Fruit fly (Drosophila melanogaster) whole organism, embryonic: Measurements from ENCODE around the gene CG13392.

Experiments
- Atf-2 ChIP-seq: fragments of 200-800 bp; sonication (Bioruptor generic); optimal IDR thresholded peaks from 2 replicates; lab custom pipeline; 2016; ENCODE audit warnings: missing biosample characterization, missing genetic modification characterization
- Atf3 ChIP-seq: fragments of 200-800 bp; sonication (Bioruptor generic); optimal IDR thresholded peaks from 3 replicates; lab custom pipeline; 2016; ENCODE audit warnings: missing biosample characterization, missing genetic modification characterization
- Bgb ChIP-seq: fragments of 200-800 bp; sonication (Bioruptor generic); IDR thresholded peaks from 2 replicates; pipeline ENCODE4 v1.3.6; 2022; ENCODE audit warnings: missing biosample characterization, missing genetic modification characterization; ENCODE audit not compliant: partially characterized antibody
- CG10147 ChIP-seq: fragments of 200-800 bp; sonication (Bioruptor generic); optimal IDR thresholded peaks from 2 replicates; lab custom pipeline; 2019; ENCODE audit warnings: missing biosample characterization, mild to moderate bottlenecking, missing genetic modification characterization, moderate library complexity
- CG10543 ChIP-seq: fragments of 200-800 bp; sonication (Bioruptor generic); optimal IDR thresholded peaks from 3 replicates; lab custom pipeline; 2017; ENCODE audit warnings: missing biosample characterization, mild to moderate bottlenecking, missing genetic modification characterization, moderate library complexity
- CG11456 ChIP-seq: fragments of 200-800 bp; sonication (Bioruptor generic); IDR thresholded peaks from 3 replicates; pipeline ENCODE4 v1.3.6; 2022; ENCODE audit warnings: missing biosample characterization, missing genetic modification characterization
- CG1233 ChIP-seq: fragments of 200-800 bp; sonication (Bioruptor generic); optimal IDR thresholded peaks from 4 replicates; lab custom pipeline; 2018; ENCODE audit warnings: missing biosample characterization, mild to moderate bottlenecking, missing genetic modification characterization
- CG12391 ChIP-seq: fragments of 200-800 bp; sonication (Bioruptor generic); optimal IDR thresholded peaks from 3 replicates; lab custom pipeline; 2018; ENCODE audit warnings: missing biosample characterization, mild to moderate bottlenecking, missing genetic modification characterization, moderate library complexity
- CG14667 ChIP-seq: fragments of 200-800 bp; sonication (Bioruptor generic); IDR thresholded peaks from 2 replicates; pipeline ENCODE4 v1.3.6; 2022; ENCODE audit warnings: missing biosample characterization, missing genetic modification characterization
- CG15011 ChIP-seq: fragments of 200-800 bp; sonication (Bioruptor generic); optimal IDR thresholded peaks from 3 replicates; lab custom pipeline; 2018; ENCODE audit warnings: missing biosample characterization, mild to moderate bottlenecking, missing genetic modification characterization
- CG15514 ChIP-seq: fragments of 200-800 bp; sonication (Bioruptor generic); optimal IDR thresholded peaks from 3 replicates; lab custom pipeline; 2017; ENCODE audit warnings: missing biosample characterization, missing genetic modification characterization, mild to moderate bottlenecking, moderate library complexity, missing genetic modification reagents
- CG18619 ChIP-seq: fragments of 200-800 bp; sonication (Bioruptor generic); optimal IDR thresholded peaks from 3 replicates; lab custom pipeline; 2017; ENCODE audit warnings: missing biosample characterization, mild to moderate bottlenecking, missing genetic modification characterization
- CG4617 ChIP-seq: fragments of 200-800 bp; sonication (Bioruptor generic); optimal IDR thresholded peaks from 3 replicates; lab custom pipeline; 2016; ENCODE audit warnings: missing biosample characterization, missing genetic modification characterization, borderline replicate concordance
- CG7928 ChIP-seq: fragments of 200-800 bp; sonication (Bioruptor generic); optimal IDR thresholded peaks from 2 replicates; lab custom pipeline; 2017; ENCODE audit warnings: missing biosample characterization, mild to moderate bottlenecking, missing genetic modification characterization
- CG9876 ChIP-seq: fragments of 200-800 bp; sonication (Bioruptor generic); optimal IDR thresholded peaks from 2 replicates; lab custom pipeline; 2016; ENCODE audit warnings: missing biosample characterization, missing genetic modification characterization
- Dip3 ChIP-seq: fragments of 200-800 bp; sonication (Bioruptor generic); optimal IDR thresholded peaks from 3 replicates; lab custom pipeline; 2016; ENCODE audit warnings: missing biosample characterization, missing genetic modification characterization
- Doc2 ChIP-seq: fragments of 200-800 bp; sonication (Bioruptor generic); IDR thresholded peaks from 2 replicates; pipeline ENCODE4 v1.3.6; 2022; ENCODE audit warnings: missing biosample characterization, missing genetic modification characterization
- Dp ChIP-seq: fragments of 200-800 bp; sonication (Bioruptor generic); optimal IDR thresholded peaks from 2 replicates; lab custom pipeline; 2018; ENCODE audit warnings: missing biosample characterization, mild to moderate bottlenecking, missing genetic modification characterization, moderate library complexity
- Drgx ChIP-seq: fragments of 200-800 bp; sonication (Bioruptor generic); IDR thresholded peaks from 2 replicates; pipeline ENCODE4 v1.3.6; 2022; ENCODE audit warnings: missing biosample characterization, missing genetic modification characterization
- Ets65A ChIP-seq: fragments of 200-800 bp; sonication (Bioruptor generic); peaks from one replicate; lab custom pipeline; 2016; ENCODE audit warnings: missing biosample characterization, missing genetic modification characterization
- Hr78 ChIP-seq, 2 experiments: fragments of 200-800 bp in 1 of 2; fragments of >200 bp in 1 of 2; sonication (Bioruptor generic) in 1 of 2; optimal IDR thresholded peaks; 2 replicates each; lab custom pipeline; 2017 to 2019; ENCODE audit warnings: missing biosample characterization in 2 of 2, missing genetic modification characterization in 2 of 2, mild to moderate bottlenecking in 1 of 2, moderate library complexity in 1 of 2
- Lpt ChIP-seq: fragments of >200 bp; optimal IDR thresholded peaks from 2 replicates; lab custom pipeline; 2018; ENCODE audit warnings: missing biosample characterization, missing genetic modification characterization
- Mad ChIP-seq: fragments of 200-800 bp; sonication (Bioruptor generic); optimal IDR thresholded peaks from 2 replicates; lab custom pipeline; 2016; ENCODE audit warnings: missing biosample characterization, missing genetic modification characterization
- NfI ChIP-seq: fragments of 200-800 bp; sonication (Bioruptor generic); optimal IDR thresholded peaks from 3 replicates; lab custom pipeline; 2018; ENCODE audit warnings: missing biosample characterization, mild to moderate bottlenecking, missing genetic modification characterization, moderate library complexity
- Rfx ChIP-seq: fragments of 200-800 bp; sonication (Bioruptor generic); IDR thresholded peaks from 2 replicates; pipeline ENCODE4 v1.3.6; 2022; ENCODE audit warnings: missing biosample characterization, missing genetic modification characterization
- Sin3A ChIP-seq: fragments of >200 bp; optimal IDR thresholded peaks from 2 replicates; lab custom pipeline; 2018
- Six4 ChIP-seq: fragments of 200-800 bp; sonication (Bioruptor generic); optimal IDR thresholded peaks from 2 replicates; lab custom pipeline; 2016; ENCODE audit warnings: missing biosample characterization, missing genetic modification characterization
- Sox100B ChIP-seq: fragments of 200-800 bp; sonication (Bioruptor generic); optimal IDR thresholded peaks from 3 replicates; lab custom pipeline; 2018; ENCODE audit warnings: missing biosample characterization, mild to moderate bottlenecking, missing genetic modification characterization
- Ssrp ChIP-seq: fragments of 200-800 bp; sonication (Bioruptor generic); optimal IDR thresholded peaks from 2 replicates; lab custom pipeline; 2018; ENCODE audit warnings: missing biosample characterization, mild to moderate bottlenecking, missing genetic modification characterization, moderate library complexity
- abd-A ChIP-seq: fragments of 200-800 bp; sonication (Bioruptor generic); optimal IDR thresholded peaks from 3 replicates; lab custom pipeline; 2019; ENCODE audit warnings: missing biosample characterization, mild to moderate bottlenecking, missing genetic modification characterization, moderate library complexity
- bigmax ChIP-seq: fragments of 200-800 bp; sonication (Bioruptor generic); optimal IDR thresholded peaks from 2 replicates; lab custom pipeline; 2018; ENCODE audit warnings: missing biosample characterization, mild to moderate bottlenecking, missing genetic modification characterization
- br ChIP-seq: fragments of >200 bp; optimal IDR thresholded peaks from 2 replicates; lab custom pipeline; 2017
- gce ChIP-seq: fragments of 200-800 bp; sonication (Bioruptor generic); IDR thresholded peaks from 3 replicates; pipeline ENCODE4 v1.3.6; 2022; ENCODE audit warnings: missing biosample characterization, missing genetic modification characterization
- gfzf ChIP-seq: fragments of 200-800 bp; sonication (Bioruptor generic); optimal IDR thresholded peaks from 2 replicates; lab custom pipeline; 2016; ENCODE audit warnings: missing biosample characterization, mild to moderate bottlenecking, missing genetic modification characterization, moderate library complexity
- h ChIP-seq: fragments of >200 bp; optimal IDR thresholded peaks from 2 replicates; lab custom pipeline; 2017
- her ChIP-seq: fragments of 200-800 bp; sonication (Bioruptor generic); optimal IDR thresholded peaks from 2 replicates; lab custom pipeline; 2016; ENCODE audit warnings: missing biosample characterization, missing genetic modification characterization
- jigr1 ChIP-seq: fragments of 200-800 bp; sonication (Bioruptor generic); IDR thresholded peaks from 3 replicates; pipeline ENCODE4 v1.3.6; 2022; ENCODE audit warnings: missing biosample characterization, missing genetic modification characterization
- lbe ChIP-seq: fragments of 200-800 bp; sonication (Bioruptor generic); optimal IDR thresholded peaks from 2 replicates; lab custom pipeline; 2016; ENCODE audit warnings: missing biosample characterization, mild to moderate bottlenecking, missing genetic modification characterization
- nmo ChIP-seq: fragments of 200-800 bp; sonication (Bioruptor generic); optimal IDR thresholded peaks from 2 replicates; lab custom pipeline; 2018; ENCODE audit warnings: missing biosample characterization, mild to moderate bottlenecking, missing genetic modification characterization, moderate library complexity
- oc ChIP-seq: fragments of 200-800 bp; sonication (Bioruptor generic); optimal IDR thresholded peaks from 2 replicates; lab custom pipeline; 2018; ENCODE audit warnings: missing biosample characterization, mild to moderate bottlenecking, missing genetic modification characterization, moderate library complexity
- odd ChIP-seq: fragments of 200-800 bp; sonication (Bioruptor generic); optimal IDR thresholded peaks from 2 replicates; lab custom pipeline; 2017; ENCODE audit warnings: missing biosample characterization, mild to moderate bottlenecking, missing genetic modification characterization
- otp ChIP-seq: fragments of 200-800 bp; sonication (Bioruptor generic); IDR thresholded peaks from 3 replicates; pipeline ENCODE4, ENCODE4 v1.3.6; 2022; ENCODE audit warnings: missing biosample characterization, missing genetic modification characterization
- p53 ChIP-seq: fragments of 200-800 bp; sonication (Bioruptor generic); optimal IDR thresholded peaks from 2 replicates; lab custom pipeline; 2016; ENCODE audit warnings: missing biosample characterization, missing genetic modification characterization
- pb ChIP-seq: fragments of 200-800 bp; sonication (Bioruptor generic); optimal IDR thresholded peaks from 3 replicates; lab custom pipeline; 2016; ENCODE audit warnings: missing biosample characterization, missing genetic modification characterization
- pho ChIP-seq: fragments of 200-800 bp; sonication (Bioruptor generic); optimal IDR thresholded peaks from 2 replicates; lab custom pipeline; 2016; ENCODE audit warnings: missing biosample characterization, missing genetic modification characterization
- row ChIP-seq: fragments of 200-800 bp; sonication (Bioruptor generic); IDR thresholded peaks from 3 replicates; pipeline ENCODE4 v1.3.6; 2022; ENCODE audit warnings: missing biosample characterization, missing genetic modification characterization
- run ChIP-seq: fragments of 200-800 bp; sonication (Bioruptor generic); optimal IDR thresholded peaks from 3 replicates; lab custom pipeline; 2018; ENCODE audit warnings: missing biosample characterization, mild to moderate bottlenecking, missing genetic modification characterization
- slou ChIP-seq: fragments of 200-800 bp; sonication (Bioruptor generic); optimal IDR thresholded peaks from 3 replicates; lab custom pipeline; 2016; ENCODE audit warnings: missing biosample characterization, missing genetic modification characterization
- tll ChIP-seq, 2 experiments: fragments of 200-800 bp in 1 of 2; fragments of >200 bp in 1 of 2; sonication (Bioruptor generic) in 1 of 2; optimal IDR thresholded peaks; 2 replicates each; lab custom pipeline; 2017 to 2019; ENCODE audit warnings: missing biosample characterization in 2 of 2, missing genetic modification characterization in 2 of 2, mild to moderate bottlenecking in 1 of 2, moderate library complexity in 1 of 2
- vfl ChIP-seq: fragments of 200-800 bp; sonication (Bioruptor generic); optimal IDR thresholded peaks from 2 replicates; lab custom pipeline; 2016; ENCODE audit warnings: missing biosample characterization, missing genetic modification characterization
- wdn ChIP-seq: fragments of 200-800 bp; sonication (Bioruptor generic); IDR thresholded peaks from 2 replicates; pipeline ENCODE4 v1.3.6; 2022; ENCODE audit warnings: missing biosample characterization, missing genetic modification characterization
- wek ChIP-seq: fragments of 200-800 bp; sonication (Bioruptor generic); optimal IDR thresholded peaks from 3 replicates; lab custom pipeline; 2018; ENCODE audit warnings: missing biosample characterization, mild to moderate bottlenecking, missing genetic modification characterization, moderate library complexity

CG13392 gene

DNA sequence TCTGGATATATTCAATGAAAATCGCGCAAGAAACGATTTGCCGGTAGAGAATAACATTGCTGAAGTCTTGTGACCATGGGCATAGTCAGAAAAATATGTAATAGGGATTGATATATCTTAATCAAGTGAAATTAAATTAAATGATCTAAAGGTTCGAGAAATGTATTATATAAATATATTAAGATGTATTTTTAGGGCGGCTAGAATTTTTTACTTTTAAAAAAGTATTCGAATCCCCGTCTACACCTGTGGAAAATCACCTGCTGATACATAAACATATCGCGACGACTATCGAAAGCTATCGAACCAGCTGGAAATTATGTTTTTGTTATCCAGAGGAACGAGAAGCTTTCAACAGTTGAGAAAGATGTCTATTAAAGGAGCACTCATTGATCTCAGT lies 5.9 kb downstream of the CG13392 start, which contains the start of the genes CG13390 and CG17294 (continued):
- TF ChIP-seq slou (GFP tag; lab: Kevin White, UChicago): peak; percentile 99
- TF ChIP-seq Hr78 (GFP tag; optimal IDR thresholded peaks at IDR 0.05; lab: Kevin White, UChicago): peak in 1 of 2 experiments; percentile 97
- peak; percentile 100 for TF ChIP-seq wdn (GFP tag; lab: Robert Waterston, UW)
- peak; percentile 100 for TF ChIP-seq NfI (GFP tag; lab: Kevin White, UChicago)
- TF ChIP-seq lbe (GFP tag; lab: Kevin White, UChicago): peak; percentile 99
- TF ChIP-seq CG1233 (GFP tag; lab: Kevin White, UChicago): peak; percentile 99
- TF ChIP-seq Sin3A (lab: Kevin White, UChicago): no peak
- peak; percentile 100 for TF ChIP-seq CG12391
- peak; percentile 100 for TF ChIP-seq Ssrp (tag; lab: Kevin White, UChicago)
- peak; percentile 100 for TF ChIP-seq Drgx (GFP tag; lab: Robert Waterston, UW)
- TF ChIP-seq wek: peak; percentile 94
- TF ChIP-seq CG10147 (GFP tag; lab: Kevin White, UChicago): peak; percentile 99
- TF ChIP-seq bigmax (GFP tag; lab: Kevin White, UChicago): peak; percentile 83
- TF ChIP-seq CG11456 (GFP tag; lab: Robert Waterston, UW): peak; percentile 99
- peak; percentile 69 for TF ChIP-seq pb
- TF ChIP-seq Atf3: peak; percentile 92
- TF ChIP-seq pho: peak; percentile 95
- peak; percentile 99 for TF ChIP-seq CG4617 (GFP tag; lab: Kevin White, UChicago)
- TF ChIP-seq run (tag; lab: Kevin White, UChicago): peak; percentile 99
- TF ChIP-seq oc (tag; lab: Kevin White, UChicago): peak; percentile 100
- peak; percentile 91 for TF ChIP-seq Atf-2 (GFP tag; lab: Kevin White, UChicago)
- no peak for TF ChIP-seq br (lab: Kevin White, UChicago)
- TF ChIP-seq Ets65A (GFP tag; lab: Kevin White, UChicago): peak; percentile 97
- TF ChIP-seq row (GFP tag; lab: Robert Waterston, UW): peak; percentile 100
- peak; percentile 100 for TF ChIP-seq gce (GFP tag; lab: Robert Waterston, UW)
- TF ChIP-seq nmo (GFP tag; lab: Kevin White, UChicago): peak; percentile 100
- peak; percentile 98 for TF ChIP-seq Doc2 (GFP tag; lab: Robert Waterston, UW)
- peak; percentile 71 for TF ChIP-seq Bgb (GFP tag; lab: Robert Waterston, UW)
- TF ChIP-seq gfzf (GFP tag; lab: Kevin White, UChicago): no peak
- peak; percentile 82 for TF ChIP-seq her
- peak; percentile 99 for TF ChIP-seq otp (GFP tag; lab: Robert Waterston, UW)
- peak; percentile 23 for TF ChIP-seq p53 (GFP tag; lab: Kevin White, UChicago)
- TF ChIP-seq odd: peak; percentile 99
- no peak for TF ChIP-seq Lpt (GFP tag; lab: Kevin White, UChicago)
- peak; percentile 99 for TF ChIP-seq jigr1
- peak; percentile 99 for TF ChIP-seq Sox100B
- TF ChIP-seq Dp (GFP tag; lab: Kevin White, UChicago): peak; percentile 54
- TF ChIP-seq tll (GFP tag; optimal IDR thresholded peaks at IDR 0.05; lab: Kevin White, UChicago): peak in 1 of 2 experiments; percentile 84
- TF ChIP-seq CG7928 (GFP tag; lab: Kevin White, UChicago): peak; percentile 87
- TF ChIP-seq CG14667 (GFP tag; lab: Robert Waterston, UW): peak; percentile 99
- peak; percentile 98 for TF ChIP-seq abd-A (tag; lab: Kevin White, UChicago)
- TF ChIP-seq Six4 (GFP tag; lab: Kevin White, UChicago): peak; percentile 99
- TF ChIP-seq vfl (GFP tag; lab: Kevin White, UChicago): peak; percentile 96
- peak; percentile 98 for TF ChIP-seq CG15514
- TF ChIP-seq h (lab: Kevin White, UChicago): no peak
- TF ChIP-seq CG9876 (GFP tag; lab: Kevin White, UChicago): peak; percentile 55
- peak; percentile 99 for TF ChIP-seq CG18619 (GFP tag; lab: Kevin White, UChicago)
- peak; percentile 99 for TF ChIP-seq CG15011 (GFP tag; lab: Kevin White, UChicago)
- peak; percentile 96 for TF ChIP-seq Mad
- peak; percentile 95 for TF ChIP-seq Dip3
- peak; percentile 100 for TF ChIP-seq Rfx (GFP tag; lab: Robert Waterston, UW)
- peak; percentile 98 for TF ChIP-seq CG10543 (GFP tag; lab: Kevin White, UChicago)
